Worm (Caenorhabditis elegans): Measurements from ENCODE around the gene Y51A2D.13.

DNA sequence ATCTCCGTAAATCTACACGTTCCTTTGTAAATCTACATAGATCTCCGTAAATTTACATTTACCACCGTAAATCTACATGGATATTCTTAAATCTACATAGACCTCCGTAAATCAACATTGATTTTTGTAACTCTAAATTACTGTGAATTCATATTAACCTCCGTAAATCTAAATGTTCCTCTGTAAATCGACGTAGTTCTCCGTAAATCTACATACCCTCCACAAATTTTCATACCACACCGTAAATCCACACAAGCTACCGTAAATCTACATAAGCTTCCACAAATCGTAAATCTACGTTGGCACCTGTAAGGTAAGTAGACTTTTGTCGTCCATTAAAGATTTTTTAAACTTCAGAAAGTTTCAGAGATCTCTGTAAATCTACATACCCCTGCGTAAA, 5.5 kb upstream of the Y51A2D.13 start:
- TF ChIP-seq elt-3 (tag; optimal IDR thresholded peaks at IDR 0.05), result no peak
- TF ChIP-seq nhr-2 (tag; optimal IDR thresholded peaks at IDR 0.05), result no peak
- TF ChIP-seq sem-2 (GFP tag; optimal IDR thresholded peaks at IDR 0.05), result no peak
- TF ChIP-seq nhr-76 (tag; optimal IDR thresholded peaks at IDR 0.05), result no peak
- TF ChIP-seq ceh-83 (GFP tag; optimal IDR thresholded peaks at IDR 0.05), result no peak

Measured in whole organism, mixed stage, embryonic.